Worm (Caenorhabditis elegans): Measurements from ENCODE around the gene F16G10.7.

F16G10.7 gene

DNA sequence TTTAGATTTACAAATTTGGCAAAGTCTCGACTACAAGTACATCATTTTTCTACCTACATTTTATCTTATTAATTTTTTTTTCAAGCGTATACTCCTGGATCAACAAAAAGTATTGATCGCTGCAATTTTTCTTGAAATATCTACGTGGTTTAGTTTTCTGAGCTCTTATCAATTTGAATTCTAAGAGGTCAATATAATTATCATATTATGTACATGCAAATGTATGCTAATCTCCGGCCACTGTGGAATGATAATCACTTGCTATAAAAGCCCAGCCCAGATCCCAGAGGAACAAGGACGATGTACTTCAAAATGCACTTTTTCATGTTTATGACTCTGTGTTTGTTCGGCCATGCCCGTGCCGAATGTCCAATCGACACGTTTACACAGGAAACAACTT lies 23.3 kb downstream of the F16G10.7 start, which contains the start of gene F43C11.1:
Gene F43C11.1 (plus strand): TSS at position 301 of the 400 bp plus-strand sequence.
- no peak for TF ChIP-seq R02D3.7 (tag; optimal IDR thresholded peaks at IDR 0.05)
- TF ChIP-seq lsy-2 (tag; optimal IDR thresholded peaks at IDR 0.05): no peak
- TF ChIP-seq C34F6.9 (tag; optimal IDR thresholded peaks at IDR 0.05): no peak
- no peak for TF ChIP-seq sma-9 (GFP tag; optimal IDR thresholded peaks at IDR 0.05)
- TF ChIP-seq sma-9 (tag; optimal IDR thresholded peaks at IDR 0.05): no peak
- TF ChIP-seq peb-1 (tag; optimal IDR thresholded peaks at IDR 0.05): no peak
- no peak for TF ChIP-seq ceh-16 (tag; optimal IDR thresholded peaks at IDR 0.05)
- no peak for TF ChIP-seq elt-3 (tag; optimal IDR thresholded peaks at IDR 0.05)
- no peak for TF ChIP-seq snpc-4 (tag; optimal IDR thresholded peaks at IDR 0.05)
- no peak for TF ChIP-seq fos-1 (tag; optimal IDR thresholded peaks at IDR 0.05)

DNA sequence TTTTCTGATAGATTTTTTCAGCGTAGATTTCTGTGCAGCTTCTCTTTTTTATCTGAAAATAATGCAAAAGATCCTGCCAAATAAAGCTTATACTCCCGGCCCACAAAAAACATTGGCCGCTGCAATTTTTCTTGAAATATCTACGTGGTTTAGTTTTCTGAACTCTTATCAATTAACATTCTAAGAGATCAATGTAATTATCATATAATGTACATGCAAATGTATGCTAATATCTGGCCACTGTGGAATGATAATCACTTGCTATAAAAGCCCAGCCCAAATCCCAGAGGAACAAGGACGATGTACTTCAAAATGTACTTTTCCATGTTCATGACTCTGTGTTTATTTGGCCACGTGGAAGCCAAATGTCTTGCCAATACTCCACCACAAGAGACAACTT lies 25.6 kb downstream of the F16G10.7 start, which contains the start of gene F43C11.2:
Gene F43C11.2 (plus strand): TSS at position 301 of the 400 bp plus-strand sequence.
- TF ChIP-seq unc-39 (tag; optimal IDR thresholded peaks at IDR 0.05): no peak
- no peak for TF ChIP-seq nhr-25 (tag; optimal IDR thresholded peaks at IDR 0.05)
- no peak for TF ChIP-seq crh-2 (tag; optimal IDR thresholded peaks at IDR 0.05)
- no peak for TF ChIP-seq lin-13 (GFP tag; optimal IDR thresholded peaks at IDR 0.05)
- TF ChIP-seq zag-1 (tag; optimal IDR thresholded peaks at IDR 0.05): no peak
- no peak for TF ChIP-seq ama-1 (optimal IDR thresholded peaks at IDR 0.05)
- TF ChIP-seq lin-39 (tag; optimal IDR thresholded peaks at IDR 0.05): no peak
- TF ChIP-seq skn-1 (tag; optimal IDR thresholded peaks at IDR 0.05): no peak
- no peak for TF ChIP-seq aly-2 (tag; optimal IDR thresholded peaks at IDR 0.05)
- no peak for TF ChIP-seq Y55F3AM.14 (GFP tag; optimal IDR thresholded peaks at IDR 0.05)
- no peak for TF ChIP-seq nhr-237 (tag; optimal IDR thresholded peaks at IDR 0.05)
- TF ChIP-seq nhr-23 (tag; optimal IDR thresholded peaks at IDR 0.05): no peak

DNA sequence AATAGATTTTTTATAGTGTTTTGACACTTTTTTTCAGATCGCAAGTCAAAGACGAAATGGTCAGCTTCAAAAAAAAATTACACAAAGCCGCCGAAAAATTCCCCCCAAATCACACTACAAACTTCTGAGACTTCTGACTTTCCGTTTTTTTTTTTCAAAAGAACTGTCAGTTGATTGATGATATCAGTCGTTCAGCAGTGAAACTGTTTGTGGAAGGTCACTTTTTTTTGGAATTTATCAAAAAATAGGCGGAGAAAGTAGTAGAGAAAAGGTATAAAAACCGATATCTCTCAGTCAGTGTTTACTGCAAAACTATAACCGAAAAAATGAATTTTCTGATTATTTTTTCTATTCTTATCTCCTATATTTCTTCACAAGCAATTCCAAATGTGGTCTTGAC lies 27.1 kb downstream of the F16G10.7 start, which contains the start of gene F43C11.3:
Gene F43C11.3 (plus strand): TSS at position 301 of the 400 bp plus-strand sequence.
- TF ChIP-seq fos-1 (tag; optimal IDR thresholded peaks at IDR 0.05) (no peak), ceh-16 (tag; optimal IDR thresholded peaks at IDR 0.05) (no peak), C34F6.9 (tag; optimal IDR thresholded peaks at IDR 0.05) (no peak), aly-2 (tag; optimal IDR thresholded peaks at IDR 0.05) (no peak), nhr-11 (tag; optimal IDR thresholded peaks at IDR 0.05) (no peak), lin-11 (tag; optimal IDR thresholded peaks at IDR 0.05) (no peak), ZK546.5 (tag; optimal IDR thresholded peaks at IDR 0.05) (no peak), elt-1 (tag; optimal IDR thresholded peaks at IDR 0.05) (no peak), alr-1 (tag; optimal IDR thresholded peaks at IDR 0.05) (no peak), nhr-12 (tag; optimal IDR thresholded peaks at IDR 0.05) (no peak), ztf-4 (tag; optimal IDR thresholded peaks at IDR 0.05) (no peak), skn-1 (tag; optimal IDR thresholded peaks at IDR 0.05) (no peak), lsy-2 (tag; optimal IDR thresholded peaks at IDR 0.05) (no peak), ceh-82 (tag; optimal IDR thresholded peaks at IDR 0.05) (no peak), peb-1 (tag; optimal IDR thresholded peaks at IDR 0.05) (no peak)

DNA sequence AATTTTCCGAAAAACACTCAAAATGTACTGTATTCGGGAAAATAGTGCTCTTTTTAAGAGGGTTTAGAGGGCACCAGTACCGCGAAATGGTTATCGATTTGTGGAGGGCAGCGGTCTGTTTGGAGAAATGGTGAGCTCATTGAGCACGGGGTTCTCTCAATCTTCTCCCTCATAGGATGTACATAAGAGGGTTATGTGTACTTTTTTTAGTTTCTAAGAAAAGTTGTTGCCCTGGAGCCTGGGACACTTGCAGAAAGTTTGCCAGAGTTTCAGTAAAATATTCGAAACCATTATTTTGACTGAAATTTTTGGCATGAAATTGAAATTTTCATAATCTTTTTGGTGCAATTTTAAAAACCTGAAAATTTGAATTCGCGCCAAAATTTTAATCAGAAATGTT lies 27.5 kb downstream of the F16G10.7 start, which contains the start of gene F43C11.10:
Gene F43C11.10 (minus strand): TSS at position 101 of the 400 bp plus-strand sequence.
- TF ChIP-seq egl-27 (tag; optimal IDR thresholded peaks at IDR 0.05) (no peak), sem-4 (tag; optimal IDR thresholded peaks at IDR 0.05) (no peak), lin-39 (tag; optimal IDR thresholded peaks at IDR 0.05) (no peak), ceh-82 (tag; optimal IDR thresholded peaks at IDR 0.05) (no peak)

DNA sequence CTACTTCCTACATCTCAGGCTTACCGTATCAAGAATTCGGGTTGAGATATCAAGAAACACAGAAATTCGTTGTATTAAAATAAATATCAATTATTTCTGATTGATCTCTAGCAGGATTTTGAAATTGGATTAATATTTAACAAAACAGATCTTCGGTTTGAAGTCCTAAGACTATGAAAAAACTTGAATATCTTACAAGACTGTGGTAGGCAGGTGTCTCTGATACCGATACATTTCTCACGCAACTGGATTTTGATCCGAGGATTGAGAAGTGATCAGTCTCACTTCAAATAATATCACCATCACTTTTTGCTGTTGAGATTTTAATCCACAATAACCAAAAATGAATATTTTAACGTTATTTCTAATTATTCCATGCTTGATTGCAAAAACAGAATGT lies 33.4 kb downstream of the F16G10.7 start, which contains the start of gene F43C11.4:
Gene F43C11.4 (plus strand): TSS at position 301 of the 400 bp plus-strand sequence.
- TF ChIP-seq nhr-25 (tag; optimal IDR thresholded peaks at IDR 0.05) (no peak), ceh-82 (tag; optimal IDR thresholded peaks at IDR 0.05) (no peak), sma-3 (GFP tag; optimal IDR thresholded peaks at IDR 0.05) (no peak), sma-9 (GFP tag; optimal IDR thresholded peaks at IDR 0.05) (no peak), sma-9 (tag; optimal IDR thresholded peaks at IDR 0.05) (no peak), unc-55 (GFP tag; optimal IDR thresholded peaks at IDR 0.05) (no peak), nhr-10 (tag; optimal IDR thresholded peaks at IDR 0.05) (no peak), mbf-1 (tag; optimal IDR thresholded peaks at IDR 0.05) (no peak), elt-1 (tag; optimal IDR thresholded peaks at IDR 0.05) (no peak)

Data from whole organism, L2 larva.